Fruit fly (Drosophila melanogaster) whole organism, prepupa: ENCODE results near the gene CG34462.
A peak's percentile ranks its signal among the peaks of the same experiment; 100 is the strongest.

ENCODE experiments used
- Blimp-1 ChIP-seq: fragments of 200-800 bp; sonication (Bioruptor generic); optimal IDR thresholded peaks from 3 replicates; lab custom pipeline; 2017; ENCODE audit warnings: missing biosample characterization, missing genetic modification characterization, mild to moderate bottlenecking, moderate library complexity, missing genetic modification reagents
- CG10669 ChIP-seq: fragments of 200-800 bp; sonication (Bioruptor generic); optimal IDR thresholded peaks from 3 replicates; lab custom pipeline; 2018; ENCODE audit warnings: missing biosample characterization, mild to moderate bottlenecking, missing genetic modification characterization, moderate library complexity
- CG11902 ChIP-seq: fragments of 200-800 bp; sonication (Bioruptor generic); optimal IDR thresholded peaks from 3 replicates; lab custom pipeline; 2016; ENCODE audit warnings: missing biosample characterization, missing genetic modification characterization
- CG15336 ChIP-seq: fragments of 200-800 bp; sonication (Bioruptor generic); IDR thresholded peaks from 2 replicates; pipeline ENCODE4 v1.3.6; 2022; ENCODE audit warnings: missing biosample characterization, missing genetic modification characterization
- CG1621 ChIP-seq: fragments of 200-800 bp; sonication (Bioruptor generic); optimal IDR thresholded peaks from 3 replicates; lab custom pipeline; 2018; ENCODE audit warnings: missing biosample characterization, mild to moderate bottlenecking, missing genetic modification characterization
- CG16779 ChIP-seq: fragments of 200-800 bp; sonication (Bioruptor generic); optimal IDR thresholded peaks from 3 replicates; lab custom pipeline; 2017; ENCODE audit warnings: missing biosample characterization, mild to moderate bottlenecking, missing genetic modification characterization
- CG31627 ChIP-seq: fragments of 200-800 bp; sonication (Bioruptor generic); optimal IDR thresholded peaks from 3 replicates; lab custom pipeline; 2016; ENCODE audit warnings: missing biosample characterization, missing genetic modification characterization
- CG32006 ChIP-seq: fragments of 200-800 bp; sonication (Bioruptor generic); optimal IDR thresholded peaks from 3 replicates; lab custom pipeline; 2017; ENCODE audit warnings: missing biosample characterization, mild to moderate bottlenecking, missing genetic modification characterization
- CG34406 ChIP-seq: fragments of 200-800 bp; sonication (Bioruptor generic); optimal IDR thresholded peaks from 3 replicates; lab custom pipeline; 2016; ENCODE audit warnings: missing biosample characterization, missing genetic modification characterization
- CG3919 ChIP-seq: fragments of 200-800 bp; sonication (Bioruptor generic); optimal IDR thresholded peaks from 3 replicates; lab custom pipeline; 2016; ENCODE audit warnings: missing biosample characterization, missing genetic modification characterization
- CG4318 ChIP-seq: fragments of 200-800 bp; sonication (Bioruptor generic); optimal IDR thresholded peaks from 3 replicates; lab custom pipeline; 2017; ENCODE audit warnings: missing biosample characterization, mild to moderate bottlenecking, missing genetic modification characterization
- CG6163 ChIP-seq: fragments of 200-800 bp; sonication (Bioruptor generic); IDR thresholded peaks from 3 replicates; pipeline ENCODE4 v1.3.6; 2022; ENCODE audit warnings: missing biosample characterization, missing genetic modification characterization
- CG6276 ChIP-seq: fragments of 200-800 bp; sonication (Bioruptor generic); optimal IDR thresholded peaks from 2 replicates; lab custom pipeline; 2017; ENCODE audit warnings: missing biosample characterization, mild to moderate bottlenecking, missing genetic modification characterization
- CG6792 ChIP-seq: fragments of 200-800 bp; sonication (Bioruptor generic); optimal IDR thresholded peaks from 3 replicates; lab custom pipeline; 2016; ENCODE audit warnings: missing biosample characterization, missing genetic modification characterization
- CG6854 ChIP-seq: fragments of 200-800 bp; sonication (Bioruptor generic); optimal IDR thresholded peaks from 2 replicates; lab custom pipeline; 2017; ENCODE audit warnings: missing biosample characterization, mild to moderate bottlenecking, missing genetic modification characterization
- CG7368 ChIP-seq: fragments of 200-800 bp; sonication (Bioruptor generic); optimal IDR thresholded peaks from 3 replicates; lab custom pipeline; 2016; ENCODE audit warnings: missing biosample characterization, missing genetic modification characterization
- CG8319 ChIP-seq: fragments of 200-800 bp; sonication (Bioruptor generic); optimal IDR thresholded peaks from 3 replicates; lab custom pipeline; 2016; ENCODE audit warnings: missing biosample characterization, missing genetic modification characterization
- CG8632 ChIP-seq: fragments of 200-800 bp; sonication (Bioruptor generic); optimal IDR thresholded peaks from 3 replicates; lab custom pipeline; 2016; ENCODE audit warnings: missing biosample characterization, missing genetic modification characterization
- CG9139 ChIP-seq: fragments of 200-800 bp; sonication (Bioruptor generic); optimal IDR thresholded peaks from 3 replicates; lab custom pipeline; 2017; ENCODE audit warnings: missing biosample characterization, mild to moderate bottlenecking, missing genetic modification characterization
- Eip78C ChIP-seq: fragments of 200-800 bp; sonication (Bioruptor generic); peaks from one replicate; lab custom pipeline; 2016; ENCODE audit warnings: missing biosample characterization, missing genetic modification characterization
- Eip93F ChIP-seq: fragments of 200-800 bp; sonication (Bioruptor generic); optimal IDR thresholded peaks from 2 replicates; lab custom pipeline; 2016; ENCODE audit warnings: missing biosample characterization, mild to moderate bottlenecking, missing genetic modification characterization
- Ets21C ChIP-seq: fragments of 200-800 bp; sonication (Bioruptor generic); optimal IDR thresholded peaks from 3 replicates; lab custom pipeline; 2016; ENCODE audit warnings: missing biosample characterization, missing genetic modification characterization
- Ets96B ChIP-seq: fragments of 200-800 bp; optimal IDR thresholded peaks from 2 replicates; lab custom pipeline; 2019; ENCODE audit warnings: missing biosample characterization, mild to moderate bottlenecking, missing genetic modification characterization, moderate library complexity
- Gug ChIP-seq: fragments of 200-800 bp; sonication (Bioruptor generic); IDR thresholded peaks from 2 replicates; pipeline ENCODE4 v1.3.6; 2022; ENCODE audit warnings: missing biosample characterization, missing genetic modification characterization
- Hr39 ChIP-seq: fragments of 200-800 bp; sonication (Bioruptor generic); optimal IDR thresholded peaks from 2 replicates; lab custom pipeline; 2016; ENCODE audit warnings: missing biosample characterization, missing genetic modification characterization
- OdsH ChIP-seq: fragments of 200-800 bp; sonication (Bioruptor generic); optimal IDR thresholded peaks from 3 replicates; lab custom pipeline; 2016; ENCODE audit warnings: missing biosample characterization, missing genetic modification characterization
- Sox102F ChIP-seq: fragments of 200-800 bp; sonication (Bioruptor generic); optimal IDR thresholded peaks from 2 replicates; lab custom pipeline; 2016; ENCODE audit warnings: missing biosample characterization, mild to moderate bottlenecking, missing genetic modification characterization
- Sox14 ChIP-seq: fragments of 200-800 bp; sonication (Bioruptor generic); optimal IDR thresholded peaks from 3 replicates; lab custom pipeline; 2016; ENCODE audit warnings: missing biosample characterization, missing genetic modification characterization
- Sox15 ChIP-seq: fragments of 200-800 bp; sonication (Bioruptor generic); optimal IDR thresholded peaks from 3 replicates; lab custom pipeline; 2016; ENCODE audit warnings: missing biosample characterization, missing genetic modification characterization
- achi ChIP-seq: fragments of 200-800 bp; sonication (Bioruptor generic); optimal IDR thresholded peaks from 3 replicates; lab custom pipeline; 2016; ENCODE audit warnings: missing biosample characterization, missing genetic modification characterization
- acj6 ChIP-seq: fragments of 200-800 bp; sonication (Bioruptor generic); optimal IDR thresholded peaks from 3 replicates; lab custom pipeline; 2016; ENCODE audit warnings: missing biosample characterization, missing genetic modification characterization
- dac ChIP-seq: fragments of 200-800 bp; sonication (Bioruptor generic); optimal IDR thresholded peaks from 2 replicates; lab custom pipeline; 2017; ENCODE audit warnings: missing biosample characterization, mild to moderate bottlenecking, missing genetic modification characterization
- dsx ChIP-seq: fragments of 200-800 bp; optimal IDR thresholded peaks from 3 replicates; lab custom pipeline; 2019; ENCODE audit warnings: missing biosample characterization, mild to moderate bottlenecking, missing genetic modification characterization, moderate library complexity; ENCODE audit not compliant: poor library complexity, severe bottlenecking
- eg ChIP-seq: fragments of 200-800 bp; sonication (Bioruptor generic); IDR thresholded peaks from 3 replicates; pipeline ENCODE4 v1.3.6; 2022; ENCODE audit warnings: missing biosample characterization, missing genetic modification characterization
- esn ChIP-seq: fragments of 200-800 bp; sonication (Bioruptor generic); optimal IDR thresholded peaks from 2 replicates; lab custom pipeline; 2016; ENCODE audit warnings: missing biosample characterization, mild to moderate bottlenecking, missing genetic modification characterization, moderate library complexity
- fd59A ChIP-seq: fragments of 200-800 bp; sonication (Bioruptor generic); optimal IDR thresholded peaks from 2 replicates; lab custom pipeline; 2017; ENCODE audit warnings: missing biosample characterization, mild to moderate bottlenecking, missing genetic modification characterization, missing genetic modification reagents
- fd85E ChIP-seq: fragments of 200-800 bp; sonication (Bioruptor generic); optimal IDR thresholded peaks from 3 replicates; lab custom pipeline; 2016; ENCODE audit warnings: missing biosample characterization, missing genetic modification characterization
- fkh ChIP-seq: fragments of 200-800 bp; sonication (Bioruptor generic); optimal IDR thresholded peaks from 3 replicates; lab custom pipeline; 2017; ENCODE audit warnings: missing biosample characterization, mild to moderate bottlenecking, missing genetic modification characterization, moderate library complexity
- net ChIP-seq: fragments of 200-800 bp; sonication (Bioruptor generic); optimal IDR thresholded peaks from 3 replicates; lab custom pipeline; 2016; ENCODE audit warnings: missing biosample characterization, missing genetic modification characterization
- salr ChIP-seq, 2 experiments: fragments of 200-800 bp; sonication (Bioruptor generic); optimal IDR thresholded peaks; 3 replicates each; lab custom pipeline; 2016 to 2018; ENCODE audit warnings: missing biosample characterization in 2 of 2, missing genetic modification characterization in 2 of 2, mild to moderate bottlenecking in 1 of 2
- ss ChIP-seq, 2 experiments: fragments of 200-800 bp; sonication (Bioruptor generic); optimal IDR thresholded peaks; 2 replicates in 1 of 2; 3 replicates in 1 of 2; lab custom pipeline; 2017 to 2018; ENCODE audit warnings: mild to moderate bottlenecking in 2 of 2, missing biosample characterization in 2 of 2, missing genetic modification characterization in 2 of 2, moderate library complexity in 1 of 2
- topi ChIP-seq: fragments of 200-800 bp; sonication (Bioruptor generic); optimal IDR thresholded peaks from 3 replicates; lab custom pipeline; 2016; ENCODE audit warnings: missing biosample characterization, missing genetic modification characterization
- vri ChIP-seq: fragments of 200-800 bp; sonication (Bioruptor generic); optimal IDR thresholded peaks from 3 replicates; lab custom pipeline; 2016; ENCODE audit warnings: missing biosample characterization, mild to moderate bottlenecking, missing genetic modification characterization

CG34462 gene

DNA sequence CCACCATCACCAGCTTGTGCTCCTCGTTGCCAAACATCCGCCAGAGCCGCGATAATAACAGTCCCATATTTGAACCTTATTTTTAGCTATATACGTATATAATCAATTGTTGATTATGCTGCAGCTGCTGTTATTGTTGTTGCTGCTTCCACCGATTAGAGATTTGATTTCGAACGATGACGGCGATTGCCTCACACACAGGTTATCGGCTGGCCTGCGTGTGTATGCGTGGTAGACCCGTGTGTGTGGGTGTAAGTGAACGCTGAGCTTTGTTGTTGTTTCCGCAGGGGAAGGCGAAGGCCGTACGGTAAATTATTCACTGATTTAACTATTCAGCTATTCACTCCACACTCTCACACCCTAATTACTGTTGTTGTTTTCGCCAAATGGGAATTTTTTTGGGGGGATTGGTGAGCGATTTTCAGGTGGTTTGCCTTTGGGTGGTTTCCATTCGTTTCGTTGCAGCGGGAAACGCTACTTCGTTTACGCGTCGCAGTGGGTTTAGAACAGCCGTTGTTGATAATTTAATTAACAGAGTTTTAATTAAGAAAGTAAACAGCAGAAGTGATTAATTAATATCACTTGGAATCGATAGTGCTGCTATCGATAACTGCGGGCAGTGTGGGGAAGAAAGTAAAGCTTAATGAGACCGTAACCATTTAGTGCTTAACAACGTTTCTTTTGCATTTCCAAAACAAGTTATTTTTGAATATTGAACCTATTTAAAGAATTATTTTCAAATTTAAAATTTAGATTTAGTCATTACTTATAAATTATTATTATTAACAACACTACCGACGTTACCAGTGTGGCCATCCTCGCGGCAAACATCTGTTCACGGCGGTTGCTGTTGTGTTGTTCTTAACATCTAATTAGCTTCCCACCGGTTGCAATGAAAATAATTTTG, 28.9 kb upstream of the CG34462 start, which contains the start of the genes Arl5 and CG13671 (continued):
- TF ChIP-seq esn (GFP tag; lab: Kevin White, UChicago), result peak; percentile 83
- peak; percentile 63 for TF ChIP-seq Ets96B (tag; lab: Kevin White, UChicago)
- peak; percentile 70 for TF ChIP-seq Gug (GFP tag; lab: Robert Waterston, UW)
- peak; percentile 92 for TF ChIP-seq fkh (GFP tag; lab: Kevin White, UChicago)
- TF ChIP-seq CG11902 (GFP tag; lab: Kevin White, UChicago), result peak; percentile 67
- TF ChIP-seq CG16779, result no peak
- TF ChIP-seq CG9139 (GFP tag; lab: Kevin White, UChicago), result no peak
- no peak for TF ChIP-seq Blimp-1 (GFP tag; lab: Kevin White, UChicago)
- peak; percentile 17 for TF ChIP-seq fd59A (GFP tag; lab: Kevin White, UChicago)
- peak; percentile 74 for TF ChIP-seq achi (GFP tag; lab: Kevin White, UChicago)
- TF ChIP-seq dsx, result peak; percentile 44
- peak; percentile 21 for TF ChIP-seq dac (GFP tag; lab: Kevin White, UChicago)
- TF ChIP-seq CG1621 (tag; lab: Kevin White, UChicago), result no peak
- TF ChIP-seq CG34406 (GFP tag; lab: Kevin White, UChicago), result peak; percentile 75
- TF ChIP-seq net (GFP tag; lab: Kevin White, UChicago), result peak; percentile 65
- no peak; the same call in 1 of the 3 replicates for TF ChIP-seq CG6163
- peak; percentile 75 for TF ChIP-seq CG31627 (GFP tag; lab: Kevin White, UChicago)
- no peak for TF ChIP-seq CG6276 (GFP tag; lab: Kevin White, UChicago)
- TF ChIP-seq ss (GFP tag; optimal IDR thresholded peaks at IDR 0.05; lab: Kevin White, UChicago), result peak in 1 of 2 experiments; percentile 40
- TF ChIP-seq CG15336 (GFP tag; lab: Robert Waterston, UW), result peak; percentile 54; the same call in 1 of the 2 replicates
- no peak for TF ChIP-seq Ets21C
- peak; percentile 79 for TF ChIP-seq topi (GFP tag; lab: Kevin White, UChicago)
- no peak for TF ChIP-seq fd85E (GFP tag; lab: Kevin White, UChicago)
- TF ChIP-seq Sox102F (GFP tag; lab: Kevin White, UChicago), result no peak
- peak; percentile 72 for TF ChIP-seq CG6792 (GFP tag; lab: Kevin White, UChicago)
- peak; percentile 72 for TF ChIP-seq Hr39 (GFP tag; lab: Kevin White, UChicago)
- TF ChIP-seq CG7368 (GFP tag; lab: Kevin White, UChicago), result no peak
- peak; percentile 80 for TF ChIP-seq CG3919 (GFP tag; lab: Kevin White, UChicago)
- no peak for TF ChIP-seq CG4318 (GFP tag; lab: Kevin White, UChicago)

DNA sequence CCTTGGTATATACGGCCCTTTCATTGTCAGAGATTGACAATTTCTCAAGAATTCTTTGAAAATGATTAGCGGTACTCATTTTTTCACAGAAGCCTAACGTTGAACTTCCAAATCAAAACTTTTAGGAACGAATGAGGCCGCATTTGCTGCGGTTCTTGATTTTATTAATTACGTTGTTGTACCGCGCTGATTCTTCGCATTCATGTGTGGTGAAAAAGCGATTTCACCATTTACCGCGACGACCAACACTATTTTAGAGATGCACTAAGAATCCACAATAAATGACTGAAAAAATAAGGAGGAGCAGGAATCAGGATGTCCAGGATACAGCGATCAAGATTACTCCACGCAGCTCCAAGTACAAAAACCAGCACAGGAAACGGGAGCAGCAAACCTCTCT, 24.5 kb upstream of the CG34462 start, which contains the start of the genes CG7194 and Sbp2:
CG7194 (minus strand) TSS at position 148 of the 400 bp plus-strand sequence.
Sbp2 (plus strand) TSS at position 246 of the 400 bp plus-strand sequence.
- TF ChIP-seq Hr39 (GFP tag; lab: Kevin White, UChicago) (no peak), Sox14 (peak; percentile 75), Sox102F (GFP tag; lab: Kevin White, UChicago) (no peak), CG8319 (GFP tag; lab: Kevin White, UChicago) (no peak), CG8632 (GFP tag; lab: Kevin White, UChicago) (no peak), salr (GFP tag; optimal IDR thresholded peaks at IDR 0.05; lab: Kevin White, UChicago) (no peak), acj6 (no peak), dsx (peak; percentile 45), esn (GFP tag; lab: Kevin White, UChicago) (peak; percentile 37), CG9139 (GFP tag; lab: Kevin White, UChicago) (no peak), Eip93F (GFP tag; lab: Kevin White, UChicago) (no peak), topi (GFP tag; lab: Kevin White, UChicago) (peak; percentile 2), OdsH (no peak), CG10669 (no peak), CG32006 (no peak), Sox15 (GFP tag; lab: Kevin White, UChicago) (no peak), eg (GFP tag; lab: Robert Waterston, UW) (no peak), Eip78C (GFP tag; lab: Kevin White, UChicago) (peak; percentile 49), CG34406 (GFP tag; lab: Kevin White, UChicago) (no peak), CG6854 (peak; percentile 9), Ets96B (tag; lab: Kevin White, UChicago) (no peak), fd85E (GFP tag; lab: Kevin White, UChicago) (no peak), ss (GFP tag; optimal IDR thresholded peaks at IDR 0.05; lab: Kevin White, UChicago) (peak in 1 of 2 experiments; percentile 43), CG6276 (GFP tag; lab: Kevin White, UChicago) (no peak), net (GFP tag; lab: Kevin White, UChicago) (no peak), vri (GFP tag; lab: Kevin White, UChicago) (no peak)
